Worm (Caenorhabditis elegans): ENCODE measurements around the gene srz-97.
A peak's percentile ranks its signal among the peaks of the same experiment; 100 is the strongest.

The srz-97 gene

DNA sequence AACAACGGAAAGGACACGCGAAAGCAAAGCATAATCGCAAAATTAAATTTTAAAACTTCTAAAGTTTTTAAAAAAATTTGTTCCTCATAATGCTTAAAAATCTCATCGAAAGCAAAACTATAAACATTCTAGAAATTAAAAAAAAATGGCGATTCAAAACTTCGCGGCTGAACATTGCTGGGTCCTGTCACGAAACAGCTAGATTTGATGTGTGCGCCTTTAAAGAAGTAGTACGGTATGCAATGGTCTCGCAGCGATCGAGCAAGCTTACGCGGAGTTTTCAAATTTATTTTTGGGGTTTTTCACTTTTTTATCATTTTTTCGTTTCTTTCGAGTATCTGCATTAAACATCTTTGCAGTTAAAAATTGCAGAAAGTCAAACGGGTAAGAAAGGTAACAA lies 11.0 kb downstream of the srz-97 start, which contains the start of gene coh-3 (continued):
- TF ChIP-seq ceh-58 (GFP tag; IDR thresholded peaks at IDR 0.05) = no peak
- no peak for TF ChIP-seq F10E7.11 (tag; optimal IDR thresholded peaks at IDR 0.05)
- no peak for TF ChIP-seq zfh-2 (GFP tag; conservative IDR thresholded peaks at IDR 0.05)
- no peak for TF ChIP-seq Y56A3A.18 (GFP tag; IDR thresholded peaks at IDR 0.05)
- TF ChIP-seq let-607 (tag; optimal IDR thresholded peaks at IDR 0.05) = no peak
- TF ChIP-seq dox-1 (GFP tag; IDR thresholded peaks at IDR 0.05) = peak; percentile 81
- TF ChIP-seq rec-8 (tag; optimal IDR thresholded peaks at IDR 0.05) = no peak
- TF ChIP-seq pbrm-1 (GFP tag; IDR thresholded peaks at IDR 0.05) = peak; percentile 74
- no peak for TF ChIP-seq ztf-3 (GFP tag; optimal IDR thresholded peaks at IDR 0.05)
- TF ChIP-seq sptf-2 (GFP tag; optimal IDR thresholded peaks at IDR 0.05) = no peak
- no peak for TF ChIP-seq mxl-1 (tag; optimal IDR thresholded peaks at IDR 0.05)
- no peak for TF ChIP-seq lag-1 (GFP tag; IDR thresholded peaks at IDR 0.05)
- TF ChIP-seq mel-28 (tag; optimal IDR thresholded peaks at IDR 0.05; ENCODE audit: borderline replicate concordance) = no peak
- no peak for TF ChIP-seq K11D2.4 (GFP tag; IDR thresholded peaks at IDR 0.05)
- no peak for TF ChIP-seq atf-7 (tag; optimal IDR thresholded peaks at IDR 0.05)
- TF ChIP-seq unc-130 (GFP tag; optimal IDR thresholded peaks at IDR 0.05) = peak; percentile 59
- TF ChIP-seq Y79H2A.3 (GFP tag; conservative IDR thresholded peaks at IDR 0.05) = no peak
- TF ChIP-seq ceh-91 (GFP tag; IDR thresholded peaks at IDR 0.05) = peak; percentile 96
- 0 out of 2 replicates have a peak, but pooled peaks have one; percentile 35 for TF ChIP-seq Y95B8A.8 (GFP tag; IDR thresholded peaks at IDR 0.05)
- no peak for TF ChIP-seq nhr-90 (tag; optimal IDR thresholded peaks at IDR 0.05)
- 0 out of 2 replicates have a peak, but pooled peaks have one; percentile 25 for TF ChIP-seq Y67H2A.10 (GFP tag; conservative IDR thresholded peaks at IDR 0.05)
- TF ChIP-seq lsl-1 (GFP tag; optimal IDR thresholded peaks at IDR 0.05) = peak; percentile 99
- no peak for TF ChIP-seq hlh-26 (GFP tag; conservative IDR thresholded peaks at IDR 0.05)
- TF ChIP-seq lin-35 (GFP tag; optimal IDR thresholded peaks at IDR 0.05) = peak in 1 of 3 experiments; percentile 30
- peak; percentile 65 for TF ChIP-seq F23B12.7 (tag; optimal IDR thresholded peaks at IDR 0.05; ENCODE audit: insufficient read depth)
- peak; percentile 53; the same call in 1 of the 2 replicates for TF ChIP-seq ztf-28 (GFP tag; IDR thresholded peaks at IDR 0.05)
- no peak for TF ChIP-seq K12H6.12 (tag; optimal IDR thresholded peaks at IDR 0.05)
- no peak for TF ChIP-seq F57A8.1 (GFP tag; optimal IDR thresholded peaks at IDR 0.05)
- TF ChIP-seq let-526 (GFP tag; IDR thresholded peaks at IDR 0.05) = no peak
- no peak for TF ChIP-seq gei-17 (GFP tag; optimal IDR thresholded peaks at IDR 0.05)
- TF ChIP-seq nfya-1 (tag; optimal IDR thresholded peaks at IDR 0.05; ENCODE audit: borderline replicate concordance, insufficient read depth) = no peak
- peak; percentile 76 for TF ChIP-seq rcor-1 (GFP tag; IDR thresholded peaks at IDR 0.05)
- TF ChIP-seq ceh-27 (GFP tag; optimal IDR thresholded peaks at IDR 0.05) = no peak
- TF ChIP-seq ccch-3 (GFP tag; optimal IDR thresholded peaks at IDR 0.05) = no peak
- TF ChIP-seq ztf-22 (GFP tag; optimal IDR thresholded peaks at IDR 0.05) = no peak
- TF ChIP-seq egl-44 (GFP tag; IDR thresholded peaks at IDR 0.05) = no peak
- TF ChIP-seq cebp-2 (GFP tag; IDR thresholded peaks at IDR 0.05) = no peak
- TF ChIP-seq F39B2.1 (GFP tag; IDR thresholded peaks at IDR 0.05) = no peak
- TF ChIP-seq madf-8 (GFP tag; conservative IDR thresholded peaks at IDR 0.05) = peak; percentile 96
- TF ChIP-seq B0019.2 (GFP tag; conservative IDR thresholded peaks at IDR 0.05) = peak; percentile 33; the same call in 1 of the 2 replicates
- TF ChIP-seq F49E8.2 (tag; optimal IDR thresholded peaks at IDR 0.05; ENCODE audit: insufficient read depth) = peak; percentile 94
- no peak for TF ChIP-seq lin-26 (GFP tag; IDR thresholded peaks at IDR 0.05)
- TF ChIP-seq nhr-27 (tag; optimal IDR thresholded peaks at IDR 0.05) = no peak
- TF ChIP-seq Y53F4B.3 (GFP tag; IDR thresholded peaks at IDR 0.05) = peak; percentile 61; the same call in 1 of the 2 replicates
- TF ChIP-seq tlf-1 (GFP tag; optimal IDR thresholded peaks at IDR 0.05) = peak; percentile 88
- TF ChIP-seq snpc-3.4 (tag; optimal IDR thresholded peaks at IDR 0.05) = peak; percentile 95
- TF ChIP-seq unc-62 (GFP tag; optimal IDR thresholded peaks at IDR 0.05) = no peak
